Worm (Caenorhabditis elegans) whole organism, L2 larva: ENCODE results near the gene C15C7.6.

Experiments used
- C34F6.9 ChIP-seq: fragments of 150-350 bp; optimal IDR thresholded peaks from 2 replicates; lab custom pipeline; 2014; ENCODE audit warnings: missing biosample characterization, missing genetic modification characterization
- R02D3.7 ChIP-seq: fragments of 150-350 bp; optimal IDR thresholded peaks from 2 replicates; lab custom pipeline; 2014; ENCODE audit warnings: missing biosample characterization, missing genetic modification characterization
- Y55F3AM.14 ChIP-seq: fragments of 200-800 bp; sonication (Bioruptor generic); optimal IDR thresholded peaks from 2 replicates; lab custom pipeline; 2018; ENCODE audit warnings: mild to moderate bottlenecking, missing genetic modification characterization, missing compliant biosample characterization
- ZK546.5 ChIP-seq: sonication (generic microtip); optimal IDR thresholded peaks from 2 replicates; lab custom pipeline; 2017; ENCODE audit warnings: missing biosample characterization, missing genetic modification characterization
- ama-1 ChIP-seq: fragments of 150-350 bp; optimal IDR thresholded peaks from 2 replicates; lab custom pipeline; 2018; ENCODE audit warnings: inconsistent platforms
- blmp-1 ChIP-seq: sonication (generic microtip); optimal IDR thresholded peaks from 2 replicates; lab custom pipeline; 2017; ENCODE audit warnings: missing genetic modification characterization, mild to moderate bottlenecking, missing compliant biosample characterization, antibody characterized with exemption, moderate library complexity; ENCODE audit not compliant: insufficient read depth
- ceh-16 ChIP-seq: fragments of 150-350 bp; optimal IDR thresholded peaks from 2 replicates; lab custom pipeline; 2014; ENCODE audit warnings: missing biosample characterization, missing genetic modification characterization
- crh-2 ChIP-seq: sonication (generic microtip); optimal IDR thresholded peaks from 2 replicates; lab custom pipeline; 2017; ENCODE audit warnings: missing biosample characterization, missing genetic modification characterization
- elt-1 ChIP-seq: fragments of 150-350 bp; optimal IDR thresholded peaks from 2 replicates; lab custom pipeline; 2014; ENCODE audit warnings: missing biosample characterization, missing genetic modification characterization
- elt-3 ChIP-seq: sonication (generic microtip); optimal IDR thresholded peaks from 2 replicates; lab custom pipeline; 2017; ENCODE audit warnings: missing biosample characterization, missing genetic modification characterization
- fos-1 ChIP-seq: fragments of 150-350 bp; optimal IDR thresholded peaks from 2 replicates; lab custom pipeline; 2014; ENCODE audit warnings: missing biosample characterization, missing genetic modification characterization
- gmeb-1 ChIP-seq: fragments of 150-350 bp; optimal IDR thresholded peaks from 2 replicates; lab custom pipeline; 2014; ENCODE audit warnings: missing biosample characterization, missing genetic modification characterization
- lin-11 ChIP-seq: fragments of 150-350 bp; sonication (generic microtip); optimal IDR thresholded peaks from 2 replicates; lab custom pipeline; 2014; ENCODE audit warnings: missing biosample characterization, missing genetic modification characterization, inconsistent platforms, mixed read lengths
- lsy-2 ChIP-seq, 2 experiments: fragments of 150-350 bp in 1 of 2; sonication (generic microtip) in 1 of 2; optimal IDR thresholded peaks; 2 replicates each; lab custom pipeline; 2014 to 2017; ENCODE audit warnings: missing biosample characterization in 2 of 2, missing genetic modification characterization in 2 of 2
- mab-5 ChIP-seq: fragments of 150-350 bp; optimal IDR thresholded peaks from 2 replicates; lab custom pipeline; 2014; ENCODE audit warnings: missing biosample characterization, missing genetic modification characterization
- mbf-1 ChIP-seq: sonication (generic microtip); optimal IDR thresholded peaks from 2 replicates; lab custom pipeline; 2017; ENCODE audit warnings: missing biosample characterization, missing genetic modification characterization
- nhr-10 ChIP-seq: sonication (generic microtip); optimal IDR thresholded peaks from 2 replicates; lab custom pipeline; 2017; ENCODE audit warnings: missing biosample characterization, missing genetic modification characterization
- nhr-11 ChIP-seq: fragments of 150-350 bp; optimal IDR thresholded peaks from 2 replicates; lab custom pipeline; 2014; ENCODE audit warnings: missing biosample characterization, missing genetic modification characterization
- nhr-12 ChIP-seq: fragments of 150-350 bp; optimal IDR thresholded peaks from 2 replicates; lab custom pipeline; 2014; ENCODE audit warnings: missing biosample characterization, missing genetic modification characterization
- nhr-129 ChIP-seq: fragments of 150-350 bp; optimal IDR thresholded peaks from 2 replicates; lab custom pipeline; 2014; ENCODE audit warnings: missing biosample characterization, missing genetic modification characterization
- nhr-21 ChIP-seq: fragments of 150-350 bp; optimal IDR thresholded peaks from 2 replicates; lab custom pipeline; 2014; ENCODE audit warnings: missing biosample characterization, missing genetic modification characterization
- nhr-23 ChIP-seq: fragments of 150-350 bp; optimal IDR thresholded peaks from 2 replicates; lab custom pipeline; 2014; ENCODE audit warnings: missing biosample characterization, missing genetic modification reagents, missing genetic modification characterization
- nhr-237 ChIP-seq: fragments of 150-350 bp; optimal IDR thresholded peaks from 2 replicates; lab custom pipeline; 2014; ENCODE audit warnings: missing biosample characterization, missing genetic modification characterization
- sem-4 ChIP-seq: fragments of 150-350 bp; optimal IDR thresholded peaks from 2 replicates; lab custom pipeline; 2014; ENCODE audit warnings: missing biosample characterization, missing genetic modification reagents, missing genetic modification characterization
- sma-3 ChIP-seq: sonication (generic microtip); optimal IDR thresholded peaks from 2 replicates; lab custom pipeline; 2016; ENCODE audit warnings: missing genetic modification reagents, missing genetic modification characterization, missing compliant biosample characterization
- sma-9 ChIP-seq, 2 experiments: fragments of 150-350 bp in 1 of 2; sonication (generic microtip) in 1 of 2; optimal IDR thresholded peaks; 2 replicates each; lab custom pipeline; 2014 to 2016; ENCODE audit warnings: missing genetic modification characterization in 2 of 2, mild to moderate bottlenecking in 1 of 2, missing biosample characterization in 1 of 2, missing compliant biosample characterization in 1 of 2, missing genetic modification reagents in 1 of 2, moderate library complexity in 1 of 2
- snpc-4 ChIP-seq: fragments of 150-350 bp; optimal IDR thresholded peaks from 2 replicates; lab custom pipeline; 2014; ENCODE audit warnings: missing biosample characterization, missing genetic modification characterization
- unc-39 ChIP-seq: fragments of 150-350 bp; optimal IDR thresholded peaks from 2 replicates; lab custom pipeline; 2014; ENCODE audit warnings: missing biosample characterization, missing genetic modification characterization
- unc-62 ChIP-seq: fragments of 150-350 bp; optimal IDR thresholded peaks from 2 replicates; lab custom pipeline; 2014; ENCODE audit warnings: missing biosample characterization, missing genetic modification reagents, missing genetic modification characterization
- zag-1 ChIP-seq: fragments of 150-350 bp; optimal IDR thresholded peaks from 2 replicates; lab custom pipeline; 2014; ENCODE audit warnings: missing biosample characterization, missing genetic modification characterization
- ztf-1 ChIP-seq: fragments of 200-800 bp; sonication (Bioruptor generic); conservative IDR thresholded peaks from 2 replicates; pipeline ENCODE4 v1.3.6; 2022; ENCODE audit warnings: missing genetic modification characterization, missing compliant biosample characterization
- ztf-11 ChIP-seq: sonication (generic microtip); optimal IDR thresholded peaks from 2 replicates; lab custom pipeline; 2017; ENCODE audit warnings: missing biosample characterization, missing genetic modification characterization
- ztf-4 ChIP-seq: fragments of 150-350 bp; optimal IDR thresholded peaks from 2 replicates; lab custom pipeline; 2014; ENCODE audit warnings: missing biosample characterization, missing genetic modification characterization

The C15C7.6 gene

DNA sequence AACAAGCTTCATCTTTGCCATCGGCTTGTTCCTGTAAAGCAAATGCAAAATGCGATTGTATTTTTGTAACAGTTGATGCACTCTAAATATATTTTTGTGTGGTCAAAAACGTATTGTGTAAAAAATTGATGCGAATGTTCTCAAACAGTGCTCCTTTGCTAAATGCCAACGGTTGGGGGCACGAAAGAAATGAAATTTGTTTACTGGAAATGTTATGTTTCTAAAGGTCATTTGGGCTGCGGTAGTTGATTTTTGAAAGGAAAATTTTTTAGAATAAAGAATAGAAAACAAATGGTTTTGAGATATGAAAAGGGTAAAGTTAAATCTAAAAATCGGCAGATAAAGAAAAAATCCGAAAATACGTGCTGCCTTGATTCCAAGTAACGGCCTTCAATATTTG is at the start of gene C15C7.6:
C15C7.6 (minus strand) TSS at position 101 of the 400 bp plus-strand sequence.
- TF ChIP-seq nhr-21 (tag; lab: Kevin White, UChicago) (no peak), blmp-1 (tag; lab: Kevin White, UChicago) (no peak), R02D3.7 (tag; lab: Kevin White, UChicago) (no peak), C34F6.9 (tag; lab: Kevin White, UChicago) (no peak)

DNA sequence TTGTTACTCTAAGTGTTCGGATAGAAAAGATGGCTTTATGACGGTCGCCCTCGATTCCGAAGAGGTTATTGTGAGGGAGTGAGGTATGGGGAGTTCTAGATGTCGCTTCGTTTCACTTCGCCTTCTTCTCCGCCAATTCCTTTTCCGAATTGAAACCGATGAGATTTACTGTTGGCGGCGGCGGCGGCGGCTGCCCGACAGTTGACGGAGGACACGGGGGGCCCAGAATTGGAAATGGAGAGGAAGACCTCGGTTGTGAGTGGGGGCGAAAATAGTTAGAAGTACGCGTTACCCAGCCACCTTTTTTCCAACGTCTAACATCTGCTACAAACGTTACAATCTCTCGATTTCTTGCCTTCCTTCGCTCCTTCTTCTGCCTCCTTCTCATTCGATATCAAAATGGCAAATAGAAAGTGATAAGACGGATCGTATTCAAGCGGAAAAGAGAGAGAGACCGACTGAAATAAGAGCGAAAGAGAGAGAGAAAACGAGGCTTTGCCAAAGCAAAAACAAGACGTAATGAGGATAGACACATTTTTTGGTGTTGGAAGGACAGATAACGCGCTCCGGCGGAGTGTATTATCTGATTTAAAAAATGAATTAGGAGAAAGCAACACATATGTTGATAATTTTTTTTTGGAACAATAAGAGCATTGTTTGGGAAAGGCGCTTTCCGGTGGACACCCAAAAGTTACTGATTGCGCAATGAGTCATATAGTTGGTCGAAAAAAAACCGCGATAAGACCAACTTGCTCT is 47.9 kb upstream of the C15C7.6 start:
- TF ChIP-seq ceh-16 (tag; lab: Kevin White, UChicago) (no peak), crh-2 (tag; lab: Kevin White, UChicago) (peak; percentile 14), R02D3.7 (tag; lab: Kevin White, UChicago) (no peak), mbf-1 (no peak), blmp-1 (tag; lab: Kevin White, UChicago) (peak; percentile 6), fos-1 (tag; lab: Kevin White, UChicago) (no peak), nhr-12 (tag; lab: Kevin White, UChicago) (no peak), snpc-4 (tag; lab: Kevin White, UChicago) (no peak)

DNA sequence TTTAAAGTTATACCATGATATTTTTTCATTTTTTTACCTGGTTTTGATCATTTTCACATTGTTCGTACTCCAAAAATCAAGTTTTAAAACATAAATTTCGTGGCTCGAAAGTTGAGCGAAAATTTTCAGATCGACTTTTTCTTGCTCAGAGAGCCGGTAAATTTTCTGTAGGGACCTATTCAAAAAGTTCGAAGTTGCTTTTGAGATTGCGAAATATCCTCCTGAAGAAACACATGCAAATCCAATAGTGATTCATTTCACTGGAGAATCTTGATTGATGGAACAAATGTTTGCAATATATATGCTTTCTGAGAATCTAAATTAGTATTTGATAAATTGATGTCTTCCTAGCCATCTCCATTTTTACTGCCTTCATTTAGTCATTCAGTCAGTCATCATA is 46.3 kb upstream of the C15C7.6 start:
- TF ChIP-seq unc-62 (GFP tag; lab: Kevin White, UChicago) (no peak), R02D3.7 (tag; lab: Kevin White, UChicago) (no peak), ztf-1 (no peak)
- TF ChIP-seq, all 48 proteins: peak for 0

DNA sequence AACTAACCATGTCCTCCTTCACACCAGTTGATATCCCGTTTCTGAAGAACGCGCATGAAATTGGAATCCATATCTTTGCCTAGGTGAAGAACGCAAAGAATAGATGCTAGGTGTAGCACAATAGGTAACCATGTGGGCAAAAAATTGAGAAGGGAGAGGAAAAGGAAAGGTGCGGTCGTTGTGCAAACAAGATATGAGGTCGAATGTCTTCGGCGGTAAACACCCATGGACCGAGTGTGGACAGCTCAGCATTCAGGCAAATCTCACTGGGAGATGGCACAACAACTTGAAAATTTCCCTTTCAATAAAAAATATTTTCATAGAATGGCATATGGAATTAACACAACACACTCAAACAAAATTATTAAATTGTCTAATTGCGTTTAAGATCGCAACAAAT is 39.2 kb upstream of the C15C7.6 start, which contains the start of gene F28B4.4:
F28B4.4 (minus strand) TSS at position 101 of the 400 bp plus-strand sequence.
- no peak for TF ChIP-seq nhr-237
- TF ChIP-seq nhr-11 (tag; lab: Kevin White, UChicago) = no peak
- TF ChIP-seq blmp-1 (tag; lab: Kevin White, UChicago) = no peak
- no peak for TF ChIP-seq nhr-12 (tag; lab: Kevin White, UChicago)

DNA sequence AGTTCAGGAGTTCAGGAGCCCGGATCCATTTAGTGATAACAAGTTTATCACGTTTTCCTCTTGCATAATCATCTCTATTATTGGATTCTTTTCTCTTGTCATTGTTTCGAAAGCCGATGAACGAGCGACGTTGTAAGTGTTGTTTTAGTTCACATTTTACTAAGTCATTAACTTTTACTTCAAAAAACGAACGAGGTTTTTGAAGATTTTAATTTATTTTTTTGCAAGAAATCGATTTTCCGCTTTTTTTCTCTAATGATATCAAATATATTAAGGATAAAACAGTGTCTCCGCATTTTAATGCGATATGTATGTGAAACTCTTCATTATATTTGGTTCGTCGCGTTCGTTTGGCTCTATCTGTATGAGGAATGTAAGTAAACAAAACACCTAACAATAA is 34.4 kb upstream of the C15C7.6 start, which contains the start of gene F28B4.1:
F28B4.1 (plus strand) TSS at position 301 of the 400 bp plus-strand sequence.
- TF ChIP-seq lsy-2 (tag; optimal IDR thresholded peaks at IDR 0.05; lab: Kevin White, UChicago) (no peak), gmeb-1 (tag; lab: Kevin White, UChicago) (no peak), blmp-1 (tag; lab: Kevin White, UChicago) (no peak), ztf-11 (tag; lab: Kevin White, UChicago) (no peak), nhr-129 (no peak), snpc-4 (tag; lab: Kevin White, UChicago) (no peak), mab-5 (tag; lab: Kevin White, UChicago) (no peak), nhr-11 (tag; lab: Kevin White, UChicago) (no peak), nhr-23 (tag; lab: Kevin White, UChicago) (no peak), fos-1 (tag; lab: Kevin White, UChicago) (no peak), nhr-12 (tag; lab: Kevin White, UChicago) (no peak), sma-9 (GFP tag; optimal IDR thresholded peaks at IDR 0.05; lab: Kevin White, UChicago) (no peak), sma-9 (tag; optimal IDR thresholded peaks at IDR 0.05; lab: Kevin White, UChicago) (no peak), elt-1 (no peak), elt-3 (no peak), lin-11 (tag; lab: Kevin White, UChicago) (no peak), zag-1 (tag; lab: Kevin White, UChicago) (no peak)

DNA sequence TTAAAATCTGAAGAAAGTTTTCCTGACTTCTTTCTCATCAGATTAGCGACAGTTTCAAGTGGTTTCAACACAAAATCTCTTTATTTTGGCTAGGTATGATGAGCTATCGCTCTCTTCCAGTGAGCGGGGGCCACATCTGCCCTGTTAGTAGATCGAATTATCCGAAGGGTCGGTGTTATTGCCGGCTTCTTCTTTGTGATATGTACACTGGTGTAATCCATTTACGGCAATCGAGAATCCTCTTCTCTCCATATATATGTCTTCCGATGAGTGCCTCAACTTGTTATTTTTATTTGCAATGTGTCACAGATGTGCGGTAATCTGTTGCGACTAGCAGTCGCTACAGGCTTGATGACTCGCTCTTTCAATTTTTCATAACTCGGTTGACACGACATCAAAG is 32.0 kb upstream of the C15C7.6 start:
- no peak for TF ChIP-seq nhr-10 (tag; lab: Kevin White, UChicago)
- TF ChIP-seq elt-3 = no peak
- TF ChIP-seq fos-1 (tag; lab: Kevin White, UChicago) = no peak
- TF ChIP-seq ZK546.5 (tag; lab: Kevin White, UChicago) = no peak
- TF ChIP-seq R02D3.7 (tag; lab: Kevin White, UChicago) = no peak
- no peak for TF ChIP-seq ztf-4 (tag; lab: Kevin White, UChicago)
- TF ChIP-seq sma-3 (GFP tag; lab: Kevin White, UChicago) = no peak
- no peak for TF ChIP-seq sem-4 (tag; lab: Kevin White, UChicago)
- TF ChIP-seq C34F6.9 (tag; lab: Kevin White, UChicago) = no peak
- TF ChIP-seq mbf-1 = no peak
- no peak for TF ChIP-seq unc-39
- no peak for TF ChIP-seq nhr-23 (tag; lab: Kevin White, UChicago)
- no peak for TF ChIP-seq ama-1
- no peak for TF ChIP-seq Y55F3AM.14 (GFP tag; lab: Kevin White, UChicago)
